Worm (Caenorhabditis elegans) whole organism, early embryonic: Measurements from ENCODE around the gene miz-1.

ENCODE experiments used
- B0310.2 ChIP-seq: sonication (generic microtip); optimal IDR thresholded peaks from 2 replicates; lab custom pipeline; 2016; ENCODE audit warnings: mild to moderate bottlenecking, missing genetic modification characterization, missing compliant biosample characterization
- F13C5.2 ChIP-seq: sonication (generic microtip); optimal IDR thresholded peaks from 2 replicates; lab custom pipeline; 2017; ENCODE audit warnings: mild to moderate bottlenecking, missing genetic modification characterization, inconsistent platforms, missing compliant biosample characterization
- aly-1 ChIP-seq: sonication (generic microtip); optimal IDR thresholded peaks from 2 replicates; lab custom pipeline; 2016; ENCODE audit warnings: missing genetic modification characterization, missing compliant biosample characterization
- ama-1 ChIP-seq: fragments of 150-350 bp; optimal IDR thresholded peaks from 2 replicates; lab custom pipeline; 2014
- ceh-13 ChIP-seq: fragments of 200-800 bp; sonication (Bioruptor generic); optimal IDR thresholded peaks from 2 replicates; lab custom pipeline; 2018; ENCODE audit warnings: mild to moderate bottlenecking, missing genetic modification characterization, missing compliant biosample characterization
- ceh-36 ChIP-seq: sonication (generic microtip); optimal IDR thresholded peaks from 2 replicates; lab custom pipeline; 2016; ENCODE audit warnings: missing genetic modification characterization, inconsistent platforms, missing compliant biosample characterization
- ets-7 ChIP-seq: sonication (generic microtip); optimal IDR thresholded peaks from 2 replicates; lab custom pipeline; 2016; ENCODE audit warnings: missing genotype, missing genetic modification characterization, missing compliant biosample characterization
- flt-1 ChIP-seq: fragments of 200-800 bp; sonication (Bioruptor generic); IDR thresholded peaks from 2 replicates; pipeline ENCODE4 v1.3.6; 2022; ENCODE audit warnings: missing genetic modification characterization, missing compliant biosample characterization
- hmbx-1 ChIP-seq: sonication (generic microtip); optimal IDR thresholded peaks from 2 replicates; lab custom pipeline; 2016; ENCODE audit warnings: mild to moderate bottlenecking, missing genetic modification characterization, missing compliant biosample characterization
- hmg-4 ChIP-seq: fragments of 200-800 bp; sonication (Bioruptor generic); optimal IDR thresholded peaks from 2 replicates; lab custom pipeline; 2018; ENCODE audit warnings: mild to moderate bottlenecking, missing genetic modification characterization, missing compliant biosample characterization
- hnd-1 ChIP-seq: sonication (generic microtip); optimal IDR thresholded peaks from 2 replicates; lab custom pipeline; 2016; ENCODE audit warnings: missing genetic modification characterization, missing compliant biosample characterization
- pes-1 ChIP-seq: fragments of 200-800 bp; sonication (Bioruptor generic); IDR thresholded peaks from 2 replicates; pipeline ENCODE4 v1.3.6; 2022; ENCODE audit warnings: missing genetic modification reagents, missing genetic modification characterization, missing compliant biosample characterization
- scrt-1 ChIP-seq: fragments of 200-800 bp; sonication (Bioruptor generic); IDR thresholded peaks from 2 replicates; pipeline ENCODE4 v1.3.6; 2022; ENCODE audit warnings: missing genetic modification characterization, missing compliant biosample characterization
- sea-1 ChIP-seq: fragments of 200-800 bp; sonication (Bioruptor generic); conservative IDR thresholded peaks from 2 replicates; pipeline ENCODE4 v1.3.6; 2022; ENCODE audit warnings: missing genetic modification characterization, missing compliant biosample characterization
- tbx-11 ChIP-seq: fragments of 200-800 bp; sonication (Bioruptor generic); IDR thresholded peaks from 2 replicates; pipeline ENCODE4 v1.3.6; 2022; ENCODE audit warnings: missing genetic modification characterization, missing compliant biosample characterization
- tbx-37 ChIP-seq: fragments of 200-800 bp; sonication (Bioruptor generic); conservative IDR thresholded peaks from 2 replicates; pipeline ENCODE4 v1.3.6; 2022; ENCODE audit warnings: missing genetic modification reagents, missing genetic modification characterization, missing compliant biosample characterization
- tra-4 ChIP-seq: sonication (generic microtip); optimal IDR thresholded peaks from 2 replicates; lab custom pipeline; 2017; ENCODE audit warnings: missing genetic modification characterization, missing compliant biosample characterization

miz-1 gene

ce11 chrIV:10771296-10771695 lies 40.9 kb upstream of the miz-1 start:
- no peak for TF ChIP-seq tbx-11
- no peak for TF ChIP-seq sea-1
- no peak for TF ChIP-seq ama-1 (lab: Kevin White, UChicago)
- TF ChIP-seq ceh-36 (tag; lab: Kevin White, UChicago): no peak
- TF ChIP-seq B0310.2 (tag; lab: Kevin White, UChicago): no peak
- no peak for TF ChIP-seq flt-1 (GFP tag; lab: Robert Waterston, UW)
- TF ChIP-seq ets-7 (tag; lab: Kevin White, UChicago): no peak
- no peak for TF ChIP-seq aly-1 (tag; lab: Kevin White, UChicago)
- no peak for TF ChIP-seq hnd-1
- TF ChIP-seq tbx-37 (GFP tag; lab: Robert Waterston, UW): no peak
- TF ChIP-seq tra-4 (tag; lab: Kevin White, UChicago): no peak
- no peak for TF ChIP-seq scrt-1

DNA sequence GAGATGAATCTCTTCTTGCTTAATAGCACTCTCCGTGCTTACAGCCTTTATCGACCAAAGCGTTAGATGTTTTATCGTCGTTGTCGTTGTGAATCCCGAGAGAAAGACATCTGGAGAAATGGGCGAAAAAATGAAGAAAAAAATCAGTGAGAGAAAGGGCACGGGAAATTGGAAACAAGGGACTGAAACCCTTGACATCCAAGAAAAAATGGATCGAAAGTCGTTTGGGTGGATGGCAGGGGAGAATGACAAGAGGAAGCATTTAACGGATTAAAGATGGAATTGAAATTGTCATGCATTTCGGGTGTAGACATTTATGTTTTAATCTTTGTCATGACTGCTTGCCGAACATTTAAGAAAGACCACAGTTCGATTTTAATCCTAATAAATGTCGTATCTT lies 38.4 kb upstream of the miz-1 start, which contains the start of gene inpp-1:
Gene inpp-1, minus strand, starts transcription at position 101 of the 400 bp plus-strand sequence.
- TF ChIP-seq hnd-1 (no peak), ceh-36 (tag; lab: Kevin White, UChicago) (no peak), sea-1 (no peak), tra-4 (tag; lab: Kevin White, UChicago) (no peak), aly-1 (tag; lab: Kevin White, UChicago) (no peak), ceh-13 (GFP tag; lab: Kevin White, UChicago) (no peak), ama-1 (lab: Kevin White, UChicago) (no peak), scrt-1 (no peak), tbx-11 (no peak), hmg-4 (GFP tag; lab: Kevin White, UChicago) (no peak), flt-1 (GFP tag; lab: Robert Waterston, UW) (no peak), hmbx-1 (tag; lab: Kevin White, UChicago) (no peak), B0310.2 (tag; lab: Kevin White, UChicago) (no peak), ets-7 (tag; lab: Kevin White, UChicago) (no peak), pes-1 (no peak), tbx-37 (GFP tag; lab: Robert Waterston, UW) (no peak)

ce11 chrIV:10777076-10777475 lies 35.1 kb upstream of the miz-1 start:
- no peak for TF ChIP-seq tbx-37 (GFP tag; lab: Robert Waterston, UW)
- no peak for TF ChIP-seq tbx-11
- TF ChIP-seq hmg-4 (GFP tag; lab: Kevin White, UChicago): no peak
- no peak for TF ChIP-seq aly-1 (tag; lab: Kevin White, UChicago)
- no peak for TF ChIP-seq flt-1 (GFP tag; lab: Robert Waterston, UW)
- no peak for TF ChIP-seq ceh-36 (tag; lab: Kevin White, UChicago)
- TF ChIP-seq scrt-1: no peak
- no peak for TF ChIP-seq hnd-1
- no peak for TF ChIP-seq tra-4 (tag; lab: Kevin White, UChicago)
- no peak for TF ChIP-seq B0310.2 (tag; lab: Kevin White, UChicago)

- TF ChIP-seq scrt-1: no peak
- TF ChIP-seq ama-1 (lab: Kevin White, UChicago): no peak
- no peak for TF ChIP-seq B0310.2 (tag; lab: Kevin White, UChicago)
- TF ChIP-seq sea-1: no peak
- no peak for TF ChIP-seq aly-1 (tag; lab: Kevin White, UChicago)
- TF ChIP-seq hmg-4 (GFP tag; lab: Kevin White, UChicago): no peak
- no peak for TF ChIP-seq tbx-37 (GFP tag; lab: Robert Waterston, UW)
Measured at ce11 chrIV:10777600-10777999, 34.6 kb upstream of the miz-1 start.

DNA sequence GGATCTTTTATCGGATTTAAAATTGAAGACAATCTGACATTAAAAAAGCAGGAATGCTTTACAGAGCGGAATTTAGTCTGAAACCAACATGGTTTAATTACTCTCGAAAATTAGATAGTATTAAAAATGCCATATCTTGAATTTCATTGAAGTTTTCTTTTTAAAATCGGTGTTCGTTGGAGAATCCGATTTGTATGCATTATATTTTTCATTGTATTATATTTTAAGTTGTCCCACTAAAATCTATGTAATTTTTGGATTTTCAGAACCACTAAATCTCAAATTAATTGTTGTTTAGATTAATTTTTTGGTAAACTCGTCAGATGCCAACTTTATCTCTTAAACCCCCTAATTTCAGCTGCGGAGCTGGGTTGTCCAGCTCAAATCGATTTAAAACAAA lies 33.6 kb upstream of the miz-1 start:
- no peak for TF ChIP-seq sea-1
- TF ChIP-seq aly-1 (tag; lab: Kevin White, UChicago): no peak
- TF ChIP-seq flt-1 (GFP tag; lab: Robert Waterston, UW): no peak
- no peak for TF ChIP-seq tbx-37 (GFP tag; lab: Robert Waterston, UW)
- TF ChIP-seq ceh-13 (GFP tag; lab: Kevin White, UChicago): no peak
- no peak for TF ChIP-seq scrt-1
- no peak for TF ChIP-seq ceh-36 (tag; lab: Kevin White, UChicago)
- no peak for TF ChIP-seq F13C5.2
- TF ChIP-seq B0310.2 (tag; lab: Kevin White, UChicago): no peak
- no peak for TF ChIP-seq tbx-11
- no peak for TF ChIP-seq hnd-1
- no peak for TF ChIP-seq hmbx-1 (tag; lab: Kevin White, UChicago)
- no peak for TF ChIP-seq ets-7 (tag; lab: Kevin White, UChicago)
- no peak for TF ChIP-seq tra-4 (tag; lab: Kevin White, UChicago)
- TF ChIP-seq pes-1: no peak
- TF ChIP-seq hmg-4 (GFP tag; lab: Kevin White, UChicago): no peak

ce11 chrIV:10779328-10779727 lies 32.9 kb upstream of the miz-1 start:
- TF ChIP-seq hnd-1 (no peak), aly-1 (tag; lab: Kevin White, UChicago) (no peak), flt-1 (GFP tag; lab: Robert Waterston, UW) (no peak), B0310.2 (tag; lab: Kevin White, UChicago) (no peak), hmg-4 (GFP tag; lab: Kevin White, UChicago) (no peak), pes-1 (no peak), F13C5.2 (no peak), tbx-11 (no peak), ceh-36 (tag; lab: Kevin White, UChicago) (no peak), ama-1 (lab: Kevin White, UChicago) (no peak), ets-7 (tag; lab: Kevin White, UChicago) (no peak), hmbx-1 (tag; lab: Kevin White, UChicago) (no peak), tbx-37 (GFP tag; lab: Robert Waterston, UW) (no peak), ceh-13 (GFP tag; lab: Kevin White, UChicago) (no peak), tra-4 (tag; lab: Kevin White, UChicago) (no peak), sea-1 (no peak), scrt-1 (no peak)

ce11 chrIV:10780583-10780982 lies 31.6 kb upstream of the miz-1 start, which contains the start of gene swt-3:
TSS of gene swt-3 (minus strand) at chrIV:10780683.
- no peak for TF ChIP-seq tbx-37 (GFP tag; lab: Robert Waterston, UW)
- TF ChIP-seq aly-1 (tag; lab: Kevin White, UChicago): no peak
- TF ChIP-seq ama-1 (lab: Kevin White, UChicago): no peak
- no peak for TF ChIP-seq sea-1
- no peak for TF ChIP-seq hnd-1
- TF ChIP-seq tbx-11: no peak
- TF ChIP-seq B0310.2 (tag; lab: Kevin White, UChicago): no peak
- no peak for TF ChIP-seq ceh-13 (GFP tag; lab: Kevin White, UChicago)
- no peak for TF ChIP-seq hmbx-1 (tag; lab: Kevin White, UChicago)
- TF ChIP-seq tra-4 (tag; lab: Kevin White, UChicago): no peak
